Fruit fly (Drosophila melanogaster): ENCODE measurements around the gene CRAT.
A peak's percentile ranks its signal among the peaks of the same experiment; 100 is the strongest.

DNA sequence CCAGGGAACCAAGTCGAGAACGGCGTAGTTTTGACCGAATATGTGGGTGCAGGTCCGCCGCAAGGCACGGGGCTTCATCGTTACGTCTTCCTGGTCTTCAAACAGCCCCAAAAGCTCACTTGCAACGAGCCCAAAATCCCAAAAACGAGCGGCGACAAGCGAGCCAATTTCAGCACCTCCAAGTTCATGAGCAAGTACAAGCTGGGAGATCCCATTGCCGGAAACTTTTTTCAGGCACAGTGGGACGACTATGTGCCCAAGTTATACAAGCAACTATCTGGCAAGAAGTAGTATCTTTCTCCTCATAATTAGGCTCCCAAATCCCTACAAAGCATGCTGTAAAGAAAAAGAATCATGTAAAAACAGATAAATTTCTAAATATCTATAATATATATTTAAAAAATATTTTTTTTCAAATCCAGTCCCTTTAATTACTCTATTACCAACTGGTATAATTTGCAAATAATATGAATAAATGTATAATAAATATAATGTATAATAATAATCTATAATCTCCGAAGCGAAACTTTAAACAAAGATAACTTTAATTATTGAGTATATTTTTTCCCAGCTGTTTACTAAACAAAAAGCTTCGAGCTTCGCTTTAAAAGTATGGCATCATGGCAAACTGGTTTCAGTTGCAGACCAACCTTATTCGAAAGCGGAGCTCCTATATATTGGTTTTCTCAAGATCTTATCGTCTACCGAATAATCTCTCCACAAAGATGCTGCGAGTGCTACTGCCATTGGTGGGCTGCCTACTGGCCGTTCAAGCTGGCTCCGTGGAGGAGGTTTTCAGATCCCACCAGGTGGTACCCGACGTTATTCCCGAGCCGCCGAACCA, 32.2 kb downstream of the CRAT start, which contains the start of gene CG17919:
- peak; percentile 61 for TF ChIP-seq CG8119 (GFP tag; IDR thresholded peaks at IDR 0.05)
- TF ChIP-seq Sox102F (GFP tag; optimal IDR thresholded peaks at IDR 0.05), result no peak
- TF ChIP-seq CG8632 (GFP tag; optimal IDR thresholded peaks at IDR 0.05), result peak; percentile 57
- TF ChIP-seq Hr4 (GFP tag; optimal IDR thresholded peaks at IDR 0.05), result peak; percentile 19
- TF ChIP-seq CG10631 (GFP tag; optimal IDR thresholded peaks at IDR 0.05), result peak; percentile 39
- TF ChIP-seq CG6808 (GFP tag; optimal IDR thresholded peaks at IDR 0.05), result peak; percentile 53
- no peak for TF ChIP-seq ss (GFP tag; optimal IDR thresholded peaks at IDR 0.05)
- TF ChIP-seq Met (GFP tag; optimal IDR thresholded peaks at IDR 0.05), result no peak
- no peak for TF ChIP-seq CG4318 (GFP tag; optimal IDR thresholded peaks at IDR 0.05)
- TF ChIP-seq vri (GFP tag; optimal IDR thresholded peaks at IDR 0.05), result no peak
- TF ChIP-seq Hr39 (GFP tag; optimal IDR thresholded peaks at IDR 0.05), result peak; percentile 23
- TF ChIP-seq Sox14 (GFP tag; optimal IDR thresholded peaks at IDR 0.05), result no peak
- TF ChIP-seq OdsH (GFP tag; optimal IDR thresholded peaks at IDR 0.05), result peak; percentile 60

Data from whole organism, prepupa.